Worm (Caenorhabditis elegans) whole organism, L1 larva: ENCODE measurements around the gene srw-4.

ENCODE experiments used
- ama-1 ChIP-seq: fragments of 150-350 bp; optimal IDR thresholded peaks from 2 replicates; lab custom pipeline; 2014
- dpl-1 ChIP-seq, 3 experiments: fragments of 150-350 bp in 2 of 3; sonication (generic microtip) in 1 of 3; optimal IDR thresholded peaks; 2 replicates each; lab custom pipeline; 2014 to 2017; ENCODE audit warnings: missing biosample characterization in 3 of 3, missing genetic modification characterization in 3 of 3, missing genetic modification reagents in 3 of 3
- jun-1 ChIP-seq: fragments of 150-350 bp; optimal IDR thresholded peaks from 2 replicates; lab custom pipeline; 2014; ENCODE audit warnings: missing biosample characterization, missing genetic modification reagents, missing genetic modification characterization
- lin-15B ChIP-seq: fragments of 150-350 bp; sonication (generic microtip); optimal IDR thresholded peaks from 3 replicates; lab custom pipeline; 2014; ENCODE audit warnings: missing biosample characterization, missing genetic modification characterization
- lin-35 ChIP-seq, 2 experiments: fragments of 150-350 bp; optimal IDR thresholded peaks; 2 replicates each; lab custom pipeline; 2014; ENCODE audit warnings: missing biosample characterization in 2 of 2, missing genetic modification characterization in 2 of 2, missing genetic modification reagents in 2 of 2
- skn-1 ChIP-seq: fragments of 150-350 bp; optimal IDR thresholded peaks from 2 replicates; lab custom pipeline; 2014; ENCODE audit warnings: missing biosample characterization, missing genetic modification characterization
- snpc-4 ChIP-seq: fragments of 150-350 bp; optimal IDR thresholded peaks from 2 replicates; lab custom pipeline; 2014; ENCODE audit warnings: missing biosample characterization, missing genetic modification characterization
- tbx-2 ChIP-seq: sonication (generic microtip); optimal IDR thresholded peaks from 2 replicates; lab custom pipeline; 2016; ENCODE audit warnings: missing genetic modification characterization, missing compliant biosample characterization
- unc-62 ChIP-seq: fragments of 150-350 bp; optimal IDR thresholded peaks from 2 replicates; lab custom pipeline; 2014; ENCODE audit warnings: missing biosample characterization, missing genetic modification reagents, missing genetic modification characterization

DNA sequence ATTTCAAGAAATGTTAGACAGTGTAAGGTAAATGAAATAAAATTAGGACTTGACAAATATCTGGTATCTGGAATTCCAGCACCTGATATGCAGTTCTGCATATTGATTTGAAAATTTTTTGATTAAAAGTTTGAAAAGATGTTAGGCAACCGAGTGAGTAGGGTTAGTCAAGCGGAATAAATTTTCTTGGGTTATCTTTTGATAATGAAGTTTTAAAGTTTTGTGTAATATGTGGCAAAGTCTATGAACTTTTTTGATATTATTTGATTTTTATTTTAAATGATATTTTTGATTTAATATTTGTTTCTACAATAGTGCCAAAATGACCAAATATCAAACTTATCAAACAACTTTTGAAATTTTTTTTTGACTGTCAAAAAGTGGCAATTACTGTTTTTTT lies 19.1 kb downstream of the srw-4 start, which contains the start of gene srh-241:
- TF ChIP-seq tbx-2 (tag; lab: Kevin White, UChicago) (no peak), skn-1 (tag; lab: Kevin White, UChicago) (no peak), dpl-1 (GFP tag; optimal IDR thresholded peaks at IDR 0.05; lab: Kevin White, UChicago) (no peak), ama-1 (lab: Kevin White, UChicago) (no peak), snpc-4 (tag; lab: Kevin White, UChicago) (no peak), jun-1 (no peak), lin-35 (GFP tag; optimal IDR thresholded peaks at IDR 0.05; lab: Kevin White, UChicago) (no peak), unc-62 (GFP tag; lab: Kevin White, UChicago) (no peak), lin-15B (tag; lab: Kevin White, UChicago) (no peak)
